Worm (Caenorhabditis elegans) whole organism, mixed stage, embryonic: ENCODE measurements around the gene ceh-81.

Experiments
- ceh-43 ChIP-seq: fragments of 200-800 bp; sonication (Bioruptor generic); optimal IDR thresholded peaks from 2 replicates; lab custom pipeline; 2018; ENCODE audit warnings: mild to moderate bottlenecking, missing genetic modification characterization, moderate library complexity, missing compliant biosample characterization
- nhr-12 ChIP-seq: fragments of 150-350 bp; optimal IDR thresholded peaks from 2 replicates; lab custom pipeline; 2014; ENCODE audit warnings: missing biosample characterization, missing genetic modification characterization
- nhr-28 ChIP-seq: fragments of 150-350 bp; optimal IDR thresholded peaks from 2 replicates; lab custom pipeline; 2014; ENCODE audit warnings: missing biosample characterization, missing genetic modification characterization
- pha-4 ChIP-seq: fragments of 150-350 bp; optimal IDR thresholded peaks from 2 replicates; lab custom pipeline; 2018; ENCODE audit warnings: missing biosample characterization, missing genetic modification reagents, missing genetic modification characterization
- snpc-4 ChIP-seq: fragments of 150-350 bp; optimal IDR thresholded peaks from 2 replicates; lab custom pipeline; 2014; ENCODE audit warnings: missing biosample characterization, missing genetic modification characterization
- unc-62 ChIP-seq: fragments of 150-350 bp; optimal IDR thresholded peaks from 2 replicates; lab custom pipeline; 2014; ENCODE audit warnings: missing biosample characterization, missing genetic modification reagents, missing genetic modification characterization
- ztf-11 ChIP-seq: fragments of 150-350 bp; optimal IDR thresholded peaks from 2 replicates; lab custom pipeline; 2014; ENCODE audit warnings: missing biosample characterization, missing genetic modification characterization

- TF ChIP-seq snpc-4 (tag; lab: Kevin White, UChicago), result no peak
- TF ChIP-seq pha-4 (tag; lab: Kevin White, UChicago), result no peak
- no peak for TF ChIP-seq unc-62
- no peak for TF ChIP-seq nhr-28 (tag; lab: Kevin White, UChicago)
- TF ChIP-seq ztf-11 (tag; lab: Kevin White, UChicago), result no peak
- TF ChIP-seq nhr-12 (tag; lab: Kevin White, UChicago), result no peak
- no peak for TF ChIP-seq ceh-43 (GFP tag; lab: Kevin White, UChicago)
Measured at ce11 chrII:1692827-1693226, 37.4 kb upstream of the ceh-81 start, which contains the start of gene fbxc-21.
